Worm (Caenorhabditis elegans) whole organism, midembryonic: ENCODE measurements around the gene ugt-44.
A peak's percentile ranks its signal among the peaks of the same experiment; 100 is the strongest.

Source experiments
- T22C8.4 ChIP-seq: fragments of 200-800 bp; sonication (Bioruptor generic); IDR thresholded peaks from 2 replicates; pipeline ENCODE4 v1.3.6; 2022; ENCODE audit warnings: missing genetic modification characterization, missing compliant biosample characterization
- cog-1 ChIP-seq: sonication (generic microtip); optimal IDR thresholded peaks from 2 replicates; lab custom pipeline; 2016; ENCODE audit warnings: missing genetic modification characterization, missing compliant biosample characterization
- flt-1 ChIP-seq: fragments of 200-800 bp; sonication (Bioruptor generic); IDR thresholded peaks from 2 replicates; pipeline ENCODE4 v1.3.6; 2022; ENCODE audit warnings: missing genetic modification characterization, missing compliant biosample characterization
- klf-2 ChIP-seq: fragments of 200-800 bp; sonication (Bioruptor generic); conservative IDR thresholded peaks from 2 replicates; pipeline ENCODE4 v1.3.6; 2022; ENCODE audit warnings: missing genetic modification reagents, missing genetic modification characterization, missing compliant biosample characterization
- med-1 ChIP-seq: sonication (generic microtip); optimal IDR thresholded peaks from 2 replicates; lab custom pipeline; 2017; ENCODE audit warnings: missing genetic modification characterization, mild to moderate bottlenecking, missing compliant biosample characterization, antibody characterized with exemption, missing genetic modification reagents; ENCODE audit not compliant: insufficient read depth
- ref-1 ChIP-seq: fragments of 200-800 bp; sonication (Bioruptor generic); conservative IDR thresholded peaks from 2 replicates; pipeline ENCODE4 v1.3.6; 2022; ENCODE audit warnings: missing genetic modification reagents, missing genetic modification characterization, missing compliant biosample characterization
- tab-1 ChIP-seq: fragments of 200-800 bp; sonication (Bioruptor generic); IDR thresholded peaks from 2 replicates; pipeline ENCODE4 v1.3.6; 2022; ENCODE audit warnings: missing genetic modification characterization, missing compliant biosample characterization
- ztf-23 ChIP-seq: fragments of 200-800 bp; sonication (Bioruptor generic); IDR thresholded peaks from 2 replicates; pipeline ENCODE4 v1.3.6; 2022; ENCODE audit warnings: missing genetic modification reagents, missing genetic modification characterization, missing compliant biosample characterization
- ztf-29 ChIP-seq: fragments of 200-800 bp; sonication (Bioruptor generic); IDR thresholded peaks from 2 replicates; pipeline ENCODE4 v1.3.6; 2022; ENCODE audit warnings: missing genetic modification reagents, missing genetic modification characterization, missing compliant biosample characterization

Gene ugt-44

DNA sequence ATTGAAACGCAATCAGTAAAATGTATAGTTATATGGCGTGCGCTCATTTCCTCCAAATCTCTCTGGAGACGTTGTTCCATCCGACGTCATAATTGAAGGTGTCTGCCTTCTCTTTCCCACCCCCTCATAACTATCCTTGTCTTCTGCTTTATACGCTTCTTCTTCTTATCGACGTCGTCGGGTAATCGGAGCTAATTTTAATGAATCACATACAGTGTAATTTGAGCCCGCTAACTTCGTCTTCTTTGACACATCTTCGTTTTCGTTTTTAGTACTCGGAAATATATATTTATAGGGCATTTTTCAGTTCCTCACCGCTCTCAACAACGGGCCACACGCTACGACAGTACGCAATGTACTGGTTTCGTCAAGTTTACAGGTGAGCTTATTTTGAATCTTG is 33.1 kb upstream of the ugt-44 start, which contains the start of gene ins-1:
ins-1 (plus strand) TSS at position 301 of the 400 bp plus-strand sequence.
- no peak for TF ChIP-seq T22C8.4 (GFP tag; lab: Robert Waterston, UW)
- no peak for TF ChIP-seq ref-1 (GFP tag; lab: Robert Waterston, UW)
- TF ChIP-seq ztf-23 (GFP tag; lab: Robert Waterston, UW), result no peak
- no peak for TF ChIP-seq ztf-29
- no peak for TF ChIP-seq klf-2
- no peak for TF ChIP-seq med-1 (GFP tag; lab: Kevin White, UChicago)
- no peak for TF ChIP-seq flt-1 (GFP tag; lab: Robert Waterston, UW)
- TF ChIP-seq cog-1 (tag; lab: Kevin White, UChicago), result no peak
- no peak for TF ChIP-seq tab-1 (GFP tag; lab: Robert Waterston, UW)

- TF ChIP-seq cog-1 (tag; lab: Kevin White, UChicago), result no peak
- TF ChIP-seq klf-2, result no peak
- TF ChIP-seq ztf-23 (GFP tag; lab: Robert Waterston, UW), result no peak
- no peak for TF ChIP-seq flt-1 (GFP tag; lab: Robert Waterston, UW)
- TF ChIP-seq tab-1 (GFP tag; lab: Robert Waterston, UW), result no peak
- no peak for TF ChIP-seq T22C8.4 (GFP tag; lab: Robert Waterston, UW)
- no peak for TF ChIP-seq med-1 (GFP tag; lab: Kevin White, UChicago)
- TF ChIP-seq ref-1 (GFP tag; lab: Robert Waterston, UW), result no peak
- TF ChIP-seq ztf-29, result no peak
Observed at ce11 chrIV:10437114-10437513, 32.4 kb upstream of the ugt-44 start.

- TF ChIP-seq flt-1 (GFP tag; lab: Robert Waterston, UW), result no peak
- no peak for TF ChIP-seq klf-2
- no peak for TF ChIP-seq T22C8.4 (GFP tag; lab: Robert Waterston, UW)
- TF ChIP-seq ztf-29, result no peak
- TF ChIP-seq ztf-23 (GFP tag; lab: Robert Waterston, UW), result no peak
- TF ChIP-seq tab-1 (GFP tag; lab: Robert Waterston, UW), result no peak
- TF ChIP-seq cog-1 (tag; lab: Kevin White, UChicago), result no peak
- no peak for TF ChIP-seq med-1 (GFP tag; lab: Kevin White, UChicago)
- 0 out of 2 replicates have a peak, but pooled peaks have one; percentile 2 for TF ChIP-seq ref-1 (GFP tag; lab: Robert Waterston, UW)
Observed at ce11 chrIV:10438901-10439300, 30.6 kb upstream of the ugt-44 start, which contains the start of gene F13B12.3. Gene F13B12.3, plus strand, starts transcription at chrIV:10439123.

DNA sequence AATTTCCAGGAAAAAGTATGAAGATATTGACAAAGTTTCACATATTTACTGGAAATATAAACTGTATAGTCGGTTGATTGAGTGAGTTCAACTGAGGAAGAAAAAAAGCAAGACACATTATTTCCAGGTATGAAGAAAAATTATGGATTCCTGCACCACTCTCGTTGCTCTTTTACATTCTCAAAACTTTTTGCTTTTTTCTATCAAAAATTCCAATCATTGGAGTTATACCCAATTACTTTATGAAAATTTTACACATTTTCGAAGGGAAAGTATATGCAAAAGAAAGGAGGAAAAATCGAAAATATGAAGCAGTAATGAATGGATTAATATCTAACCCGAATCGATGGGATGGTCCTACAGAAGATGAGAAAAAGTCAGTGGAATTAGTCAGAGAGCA is 26.6 kb upstream of the ugt-44 start:
- no peak for TF ChIP-seq flt-1 (GFP tag; lab: Robert Waterston, UW)
- TF ChIP-seq med-1 (GFP tag; lab: Kevin White, UChicago), result no peak
- no peak for TF ChIP-seq cog-1 (tag; lab: Kevin White, UChicago)
- no peak for TF ChIP-seq ztf-29
- no peak for TF ChIP-seq klf-2
- TF ChIP-seq ref-1 (GFP tag; lab: Robert Waterston, UW), result no peak
- no peak for TF ChIP-seq T22C8.4 (GFP tag; lab: Robert Waterston, UW)
- no peak for TF ChIP-seq tab-1 (GFP tag; lab: Robert Waterston, UW)
- TF ChIP-seq ztf-23 (GFP tag; lab: Robert Waterston, UW), result no peak

ce11 chrIV:10443510-10443909 is 26.0 kb upstream of the ugt-44 start, which contains the start of gene F13B12.7:
Gene F13B12.7, plus strand, starts transcription at chrIV:10443810.
- TF ChIP-seq cog-1 (tag; lab: Kevin White, UChicago) (no peak), klf-2 (no peak), ref-1 (GFP tag; lab: Robert Waterston, UW) (no peak), ztf-23 (GFP tag; lab: Robert Waterston, UW) (no peak), tab-1 (GFP tag; lab: Robert Waterston, UW) (no peak), ztf-29 (no peak), med-1 (GFP tag; lab: Kevin White, UChicago) (no peak), flt-1 (GFP tag; lab: Robert Waterston, UW) (no peak), T22C8.4 (GFP tag; lab: Robert Waterston, UW) (no peak)

ce11 chrIV:10449799-10450198 is 19.7 kb upstream of the ugt-44 start, which contains the start of gene F13B12.4:
Gene F13B12.4, minus strand, starts transcription at chrIV:10449899.
- no peak for TF ChIP-seq med-1 (GFP tag; lab: Kevin White, UChicago)
- TF ChIP-seq ztf-29, result no peak
- no peak for TF ChIP-seq ref-1 (GFP tag; lab: Robert Waterston, UW)
- no peak for TF ChIP-seq klf-2
- TF ChIP-seq cog-1 (tag; lab: Kevin White, UChicago), result no peak
- TF ChIP-seq tab-1 (GFP tag; lab: Robert Waterston, UW), result no peak
- no peak for TF ChIP-seq flt-1 (GFP tag; lab: Robert Waterston, UW)
- TF ChIP-seq T22C8.4 (GFP tag; lab: Robert Waterston, UW), result no peak
- TF ChIP-seq ztf-23 (GFP tag; lab: Robert Waterston, UW), result no peak

ce11 chrIV:10453001-10453400 is 16.5 kb upstream of the ugt-44 start, which contains the start of gene F01D4.8:
Gene F01D4.8, minus strand, starts transcription at chrIV:10453101.
- TF ChIP-seq ztf-29 (no peak), med-1 (GFP tag; lab: Kevin White, UChicago) (no peak), klf-2 (no peak), ref-1 (GFP tag; lab: Robert Waterston, UW) (no peak), ztf-23 (GFP tag; lab: Robert Waterston, UW) (no peak)

- TF ChIP-seq ztf-23 (GFP tag; lab: Robert Waterston, UW) (no peak), T22C8.4 (GFP tag; lab: Robert Waterston, UW) (no peak), tab-1 (GFP tag; lab: Robert Waterston, UW) (no peak), med-1 (GFP tag; lab: Kevin White, UChicago) (no peak), ztf-29 (no peak)
Observed at ce11 chrIV:10457137-10457536, 12.4 kb upstream of the ugt-44 start, which contains the start of gene srb-17. Gene srb-17, minus strand, starts transcription at chrIV:10457237.

- TF ChIP-seq tab-1 (GFP tag; lab: Robert Waterston, UW) (no peak), med-1 (GFP tag; lab: Kevin White, UChicago) (no peak), klf-2 (no peak), cog-1 (tag; lab: Kevin White, UChicago) (no peak)
Observed at ce11 chrIV:10461767-10462166, 7.8 kb upstream of the ugt-44 start, which contains the start of gene mec-3. Gene mec-3, minus strand, starts transcription at chrIV:10461867.
